Worm (Caenorhabditis elegans) whole organism, midembryonic: ENCODE results near the gene mam-6.

ENCODE experiments used
- T22C8.4 ChIP-seq: fragments of 200-800 bp; sonication (Bioruptor generic); IDR thresholded peaks from 2 replicates; pipeline ENCODE4 v1.3.6; 2022; ENCODE audit warnings: missing genetic modification characterization, missing compliant biosample characterization
- flt-1 ChIP-seq: fragments of 200-800 bp; sonication (Bioruptor generic); IDR thresholded peaks from 2 replicates; pipeline ENCODE4 v1.3.6; 2022; ENCODE audit warnings: missing genetic modification characterization, missing compliant biosample characterization
- tab-1 ChIP-seq: fragments of 200-800 bp; sonication (Bioruptor generic); IDR thresholded peaks from 2 replicates; pipeline ENCODE4 v1.3.6; 2022; ENCODE audit warnings: missing genetic modification characterization, missing compliant biosample characterization
- ztf-29 ChIP-seq: fragments of 200-800 bp; sonication (Bioruptor generic); IDR thresholded peaks from 2 replicates; pipeline ENCODE4 v1.3.6; 2022; ENCODE audit warnings: missing genetic modification reagents, missing genetic modification characterization, missing compliant biosample characterization

ce11 chrX:15027997-15028396 is 41.1 kb downstream of the mam-6 start:
- no peak for TF ChIP-seq flt-1 (GFP tag; lab: Robert Waterston, UW)
- no peak for TF ChIP-seq T22C8.4
- no peak for TF ChIP-seq tab-1
- no peak for TF ChIP-seq ztf-29 (GFP tag; lab: Robert Waterston, UW)
